Fruit fly (Drosophila melanogaster) whole organism, adult: ENCODE data around the gene CG45487.

ENCODE experiments used
- CG11617 ChIP-seq: fragments of 200-800 bp; sonication (Bioruptor generic); optimal IDR thresholded peaks from 2 replicates; lab custom pipeline; 2017; ENCODE audit warnings: mild to moderate bottlenecking, missing biosample characterization, missing genetic modification reagents, missing genetic modification characterization
- CG12768 ChIP-seq: fragments of 200-800 bp; sonication (Bioruptor generic); optimal IDR thresholded peaks from 2 replicates; lab custom pipeline; 2017; ENCODE audit warnings: missing biosample characterization, missing genetic modification characterization, mild to moderate bottlenecking, moderate library complexity, missing genetic modification reagents
- CG14711 ChIP-seq: fragments of 200-800 bp; sonication (Bioruptor generic); optimal IDR thresholded peaks from 2 replicates; lab custom pipeline; 2018; ENCODE audit warnings: missing biosample characterization, mild to moderate bottlenecking, missing genetic modification characterization, moderate library complexity
- CG1620 ChIP-seq: fragments of 200-800 bp; sonication (Bioruptor generic); optimal IDR thresholded peaks from 2 replicates; lab custom pipeline; 2016; ENCODE audit warnings: missing biosample characterization, missing genetic modification characterization
- CG33017 ChIP-seq: fragments of 200-800 bp; sonication (Bioruptor generic); optimal IDR thresholded peaks from 2 replicates; lab custom pipeline; 2018; ENCODE audit warnings: missing biosample characterization, mild to moderate bottlenecking, missing genetic modification characterization, moderate library complexity
- CG5204 ChIP-seq: fragments of 200-800 bp; sonication (Bioruptor generic); optimal IDR thresholded peaks from 2 replicates; lab custom pipeline; 2016; ENCODE audit warnings: missing biosample characterization, missing genetic modification characterization
- CG7045 ChIP-seq: fragments of 200-800 bp; sonication (Bioruptor generic); optimal IDR thresholded peaks from 2 replicates; lab custom pipeline; 2017; ENCODE audit warnings: missing biosample characterization, mild to moderate bottlenecking, missing genetic modification characterization
- CG7101 ChIP-seq: fragments of 200-800 bp; sonication (Bioruptor generic); optimal IDR thresholded peaks from 2 replicates; lab custom pipeline; 2018; ENCODE audit warnings: missing biosample characterization, mild to moderate bottlenecking, missing genetic modification characterization, moderate library complexity
- Clk ChIP-seq: fragments of 200-800 bp; sonication (Bioruptor generic); optimal IDR thresholded peaks from 2 replicates; lab custom pipeline; 2017; ENCODE audit warnings: missing biosample characterization, missing genetic modification characterization
- Crg-1 ChIP-seq: fragments of 200-800 bp; sonication (Bioruptor generic); optimal IDR thresholded peaks from 2 replicates; lab custom pipeline; 2016; ENCODE audit warnings: missing biosample characterization, missing genetic modification characterization
- Hr96 ChIP-seq: fragments of 200-800 bp; sonication (Bioruptor generic); optimal IDR thresholded peaks from 2 replicates; lab custom pipeline; 2016; ENCODE audit warnings: missing biosample characterization, missing genetic modification characterization
- Mnt ChIP-seq: fragments of 200-800 bp; sonication (Bioruptor generic); optimal IDR thresholded peaks from 2 replicates; lab custom pipeline; 2016; ENCODE audit warnings: missing biosample characterization, mild to moderate bottlenecking, missing genetic modification characterization
- bab1 ChIP-seq: fragments of 200-800 bp; sonication (Bioruptor generic); optimal IDR thresholded peaks from 3 replicates; lab custom pipeline; 2019; ENCODE audit warnings: missing biosample characterization, mild to moderate bottlenecking, missing genetic modification characterization, moderate library complexity
- cic ChIP-seq: fragments of 200-800 bp; sonication (Bioruptor generic); optimal IDR thresholded peaks from 2 replicates; lab custom pipeline; 2017; ENCODE audit warnings: missing biosample characterization, mild to moderate bottlenecking, missing genetic modification characterization, moderate library complexity
- cnc ChIP-seq, 2 experiments: fragments of >200 bp; optimal IDR thresholded peaks; 2 replicates each; lab custom pipeline; 2017
- kay ChIP-seq: fragments of 200-800 bp; sonication (Bioruptor generic); peaks from one replicate; lab custom pipeline; 2016; ENCODE audit warnings: missing biosample characterization, missing genetic modification characterization, borderline replicate concordance
- ovo ChIP-seq: fragments of 200-800 bp; sonication (Bioruptor generic); optimal IDR thresholded peaks from 2 replicates; lab custom pipeline; 2016; ENCODE audit warnings: missing biosample characterization, missing genetic modification characterization
- pad ChIP-seq: fragments of 200-800 bp; sonication (Bioruptor generic); optimal IDR thresholded peaks from 3 replicates; lab custom pipeline; 2017; ENCODE audit warnings: missing biosample characterization, missing genetic modification characterization, mild to moderate bottlenecking, moderate library complexity, missing genetic modification reagents
- tj ChIP-seq: fragments of 200-800 bp; sonication (Bioruptor generic); optimal IDR thresholded peaks from 3 replicates; lab custom pipeline; 2017; ENCODE audit warnings: missing biosample characterization, mild to moderate bottlenecking, missing genetic modification characterization, moderate library complexity
- toe ChIP-seq: fragments of 200-800 bp; sonication (Bioruptor generic); optimal IDR thresholded peaks from 2 replicates; lab custom pipeline; 2016; ENCODE audit warnings: missing biosample characterization, missing genetic modification characterization

CG45487 gene

dm6 chrX:19897328-19897990, 17.6 kb downstream of the CG45487 start:
- TF ChIP-seq tj (GFP tag; lab: Kevin White, UChicago) = peak; percentile 13
- TF ChIP-seq Hr96 (GFP tag; lab: Kevin White, UChicago) = peak; percentile 13
- no peak for TF ChIP-seq CG7045 (GFP tag; lab: Kevin White, UChicago)
- TF ChIP-seq kay (GFP tag; lab: Kevin White, UChicago) = peak; percentile 16

dm6 chrX:19892070-19892469, 23.0 kb downstream of the CG45487 start:
- TF ChIP-seq CG14711 (no peak), CG11617 (GFP tag; lab: Kevin White, UChicago) (no peak), CG7101 (tag; lab: Kevin White, UChicago) (no peak), Mnt (no peak), CG33017 (tag; lab: Kevin White, UChicago) (no peak), Clk (GFP tag; lab: Kevin White, UChicago) (no peak), cic (GFP tag; lab: Kevin White, UChicago) (no peak), toe (GFP tag; lab: Kevin White, UChicago) (no peak)

- TF ChIP-seq Mnt (no peak), Crg-1 (GFP tag; lab: Kevin White, UChicago) (no peak), CG11617 (GFP tag; lab: Kevin White, UChicago) (no peak), CG7045 (GFP tag; lab: Kevin White, UChicago) (no peak), tj (GFP tag; lab: Kevin White, UChicago) (no peak), cic (GFP tag; lab: Kevin White, UChicago) (no peak), toe (GFP tag; lab: Kevin White, UChicago) (no peak), bab1 (GFP tag; lab: Kevin White, UChicago) (no peak), CG12768 (GFP tag; lab: Kevin White, UChicago) (no peak), CG1620 (no peak), Clk (GFP tag; lab: Kevin White, UChicago) (no peak), CG33017 (tag; lab: Kevin White, UChicago) (no peak), Hr96 (GFP tag; lab: Kevin White, UChicago) (no peak), cnc (optimal IDR thresholded peaks at IDR 0.05; lab: Kevin White, UChicago) (no peak), CG14711 (no peak), CG7101 (tag; lab: Kevin White, UChicago) (no peak)
Measured at dm6 chrX:19890010-19890665, 24.9 kb downstream of the CG45487 start, which contains the start of gene amn. TSS of gene amn (minus strand) at chrX:19890060.

dm6 chrX:19889128-19889756, 25.8 kb downstream of the CG45487 start:
- TF ChIP-seq CG33017 (tag; lab: Kevin White, UChicago) (peak; percentile 15), CG7045 (GFP tag; lab: Kevin White, UChicago) (peak; percentile 22), toe (GFP tag; lab: Kevin White, UChicago) (peak; percentile 9), CG7101 (tag; lab: Kevin White, UChicago) (peak; percentile 43), CG5204 (peak; percentile 48), pad (GFP tag; lab: Kevin White, UChicago) (no peak), cnc (optimal IDR thresholded peaks at IDR 0.05; lab: Kevin White, UChicago) (no peak), Crg-1 (GFP tag; lab: Kevin White, UChicago) (no peak), CG14711 (peak; percentile 12), CG1620 (no peak)

- TF ChIP-seq toe (GFP tag; lab: Kevin White, UChicago) = peak; percentile 5
- TF ChIP-seq pad (GFP tag; lab: Kevin White, UChicago) = peak; percentile 30
- no peak for TF ChIP-seq cic (GFP tag; lab: Kevin White, UChicago)
- TF ChIP-seq kay (GFP tag; lab: Kevin White, UChicago) = peak; percentile 85
- no peak for TF ChIP-seq CG5204
- peak; percentile 86 for TF ChIP-seq tj (GFP tag; lab: Kevin White, UChicago)
- TF ChIP-seq cnc (optimal IDR thresholded peaks at IDR 0.05; lab: Kevin White, UChicago) = no peak
- peak; percentile 66 for TF ChIP-seq ovo (GFP tag; lab: Kevin White, UChicago)
- TF ChIP-seq CG14711 = no peak
- no peak for TF ChIP-seq Clk (GFP tag; lab: Kevin White, UChicago)
- peak; percentile 45 for TF ChIP-seq Hr96 (GFP tag; lab: Kevin White, UChicago)
- TF ChIP-seq CG7101 (tag; lab: Kevin White, UChicago) = peak; percentile 1
- TF ChIP-seq CG1620 = peak; percentile 3
- TF ChIP-seq Crg-1 (GFP tag; lab: Kevin White, UChicago) = peak; percentile 16
- TF ChIP-seq Mnt = peak; percentile 60
- TF ChIP-seq CG7045 (GFP tag; lab: Kevin White, UChicago) = no peak
- no peak for TF ChIP-seq bab1 (GFP tag; lab: Kevin White, UChicago)
- peak; percentile 76 for TF ChIP-seq CG11617 (GFP tag; lab: Kevin White, UChicago)
Measured at dm6 chrX:19886936-19887934, 27.8 kb downstream of the CG45487 start.
